Fruit fly (Drosophila melanogaster) whole organism, embryonic: ENCODE results near the gene TbCMF46.

Experiments used
- ATbp ChIP-seq: fragments of 200-800 bp; sonication (Bioruptor generic); optimal IDR thresholded peaks from 2 replicates; lab custom pipeline; 2017; ENCODE audit warnings: missing biosample characterization, mild to moderate bottlenecking, missing genetic modification characterization, missing genetic modification reagents
- Asciz ChIP-seq: fragments of 200-800 bp; sonication (Bioruptor generic); optimal IDR thresholded peaks from 2 replicates; lab custom pipeline; 2017; ENCODE audit warnings: missing biosample characterization, mild to moderate bottlenecking, missing genetic modification characterization, missing genetic modification reagents
- BtbVII ChIP-seq: fragments of 200-800 bp; sonication (Bioruptor generic); optimal IDR thresholded peaks from 3 replicates; lab custom pipeline; 2017; ENCODE audit warnings: missing biosample characterization, mild to moderate bottlenecking, missing genetic modification characterization
- C15 ChIP-seq: fragments of 200-800 bp; sonication (Bioruptor generic); IDR thresholded peaks from 3 replicates; pipeline ENCODE4 v1.3.6; 2022; ENCODE audit warnings: missing biosample characterization, missing genetic modification characterization
- CG10147 ChIP-seq: fragments of 200-800 bp; sonication (Bioruptor generic); optimal IDR thresholded peaks from 2 replicates; lab custom pipeline; 2019; ENCODE audit warnings: missing biosample characterization, mild to moderate bottlenecking, missing genetic modification characterization, moderate library complexity
- CG10462 ChIP-seq: fragments of 200-800 bp; sonication (Bioruptor generic); optimal IDR thresholded peaks from 2 replicates; lab custom pipeline; 2016; ENCODE audit warnings: missing biosample characterization, missing genetic modification characterization
- CG11695 ChIP-seq: fragments of 200-800 bp; sonication (Bioruptor generic); IDR thresholded peaks from 3 replicates; pipeline ENCODE4 v1.3.6; 2022; ENCODE audit warnings: missing biosample characterization, missing genetic modification characterization
- CG16815 ChIP-seq: fragments of 200-800 bp; sonication (Bioruptor generic); optimal IDR thresholded peaks from 3 replicates; lab custom pipeline; 2017; ENCODE audit warnings: missing biosample characterization, mild to moderate bottlenecking, missing genetic modification characterization
- CG17568 ChIP-seq: fragments of 200-800 bp; sonication (Bioruptor generic); optimal IDR thresholded peaks from 2 replicates; lab custom pipeline; 2018; ENCODE audit warnings: missing biosample characterization, mild to moderate bottlenecking, missing genetic modification characterization, moderate library complexity
- CG17802 ChIP-seq: fragments of 200-800 bp; sonication (Bioruptor generic); optimal IDR thresholded peaks from 2 replicates; lab custom pipeline; 2018; ENCODE audit warnings: missing biosample characterization, mild to moderate bottlenecking, missing genetic modification characterization, moderate library complexity
- CG18262 ChIP-seq: fragments of 200-800 bp; optimal IDR thresholded peaks from 3 replicates; lab custom pipeline; 2019; ENCODE audit warnings: missing biosample characterization, mild to moderate bottlenecking, missing genetic modification characterization, moderate library complexity
- CG18476 ChIP-seq: fragments of 200-800 bp; sonication (Bioruptor generic); optimal IDR thresholded peaks from 2 replicates; lab custom pipeline; 2016; ENCODE audit warnings: missing biosample characterization, mild to moderate bottlenecking, missing genetic modification characterization
- CG2202 ChIP-seq: fragments of 200-800 bp; sonication (Bioruptor generic); optimal IDR thresholded peaks from 2 replicates; lab custom pipeline; 2018; ENCODE audit warnings: missing biosample characterization, mild to moderate bottlenecking, missing genetic modification characterization
- CG30020 ChIP-seq: fragments of 200-800 bp; optimal IDR thresholded peaks from 2 replicates; lab custom pipeline; 2019; ENCODE audit warnings: missing biosample characterization, mild to moderate bottlenecking, missing genetic modification characterization, moderate library complexity
- CG3065 ChIP-seq: fragments of 200-800 bp; sonication (Bioruptor generic); optimal IDR thresholded peaks from 2 replicates; lab custom pipeline; 2016; ENCODE audit warnings: missing biosample characterization, missing genetic modification characterization
- CG31365 ChIP-seq: fragments of 200-800 bp; sonication (Bioruptor generic); optimal IDR thresholded peaks from 2 replicates; lab custom pipeline; 2018; ENCODE audit warnings: missing biosample characterization, mild to moderate bottlenecking, missing genetic modification characterization
- CG4424 ChIP-seq: fragments of 200-800 bp; sonication (Bioruptor generic); optimal IDR thresholded peaks from 3 replicates; lab custom pipeline; 2016; ENCODE audit warnings: missing biosample characterization, missing genetic modification characterization
- CG8478 ChIP-seq: fragments of >200 bp; optimal IDR thresholded peaks from 2 replicates; lab custom pipeline; 2018
- CG9797 ChIP-seq: fragments of 200-800 bp; sonication (Bioruptor generic); optimal IDR thresholded peaks from 3 replicates; lab custom pipeline; 2018; ENCODE audit warnings: missing biosample characterization, mild to moderate bottlenecking, missing genetic modification characterization
- D19A ChIP-seq: fragments of 200-800 bp; optimal IDR thresholded peaks from 3 replicates; lab custom pipeline; 2019; ENCODE audit warnings: missing biosample characterization, mild to moderate bottlenecking, missing genetic modification characterization, moderate library complexity
- D19B ChIP-seq: fragments of 200-800 bp; sonication (Bioruptor generic); optimal IDR thresholded peaks from 2 replicates; lab custom pipeline; 2017; ENCODE audit warnings: missing biosample characterization, mild to moderate bottlenecking, missing genetic modification characterization
- GATAe ChIP-seq: fragments of 200-800 bp; sonication (Bioruptor generic); conservative IDR thresholded peaks from 2 replicates; pipeline ENCODE4 v1.3.6; 2022; ENCODE audit warnings: missing biosample characterization, missing genetic modification characterization
- Jarid2 ChIP-seq: fragments of 200-800 bp; sonication (Bioruptor generic); optimal IDR thresholded peaks from 3 replicates; lab custom pipeline; 2017; ENCODE audit warnings: mild to moderate bottlenecking, missing biosample characterization, missing genetic modification reagents, missing genetic modification characterization
- Med ChIP-seq: fragments of 200-800 bp; sonication (Bioruptor generic); peaks from one replicate; lab custom pipeline; 2016; ENCODE audit warnings: missing biosample characterization, missing genetic modification characterization, mild to moderate bottlenecking, inconsistent platforms, moderate library complexity
- Oli ChIP-seq: fragments of 200-800 bp; sonication (Bioruptor generic); optimal IDR thresholded peaks from 2 replicates; lab custom pipeline; 2018; ENCODE audit warnings: missing biosample characterization, mild to moderate bottlenecking, missing genetic modification characterization, moderate library complexity
- Sox100B ChIP-seq: fragments of 200-800 bp; sonication (Bioruptor generic); optimal IDR thresholded peaks from 3 replicates; lab custom pipeline; 2018; ENCODE audit warnings: missing biosample characterization, mild to moderate bottlenecking, missing genetic modification characterization
- Spps ChIP-seq: fragments of 200-800 bp; sonication (Bioruptor generic); optimal IDR thresholded peaks from 2 replicates; lab custom pipeline; 2018; ENCODE audit warnings: missing biosample characterization, mild to moderate bottlenecking, missing genetic modification characterization
- Sry-β ChIP-seq: fragments of 200-800 bp; sonication (Bioruptor generic); optimal IDR thresholded peaks from 2 replicates; lab custom pipeline; 2018; ENCODE audit warnings: missing biosample characterization, mild to moderate bottlenecking, missing genetic modification characterization, moderate library complexity
- ase ChIP-seq: fragments of 200-800 bp; sonication (Bioruptor generic); IDR thresholded peaks from 3 replicates; pipeline ENCODE4 v1.3.6; 2022; ENCODE audit warnings: missing biosample characterization, missing genetic modification characterization
- bowl ChIP-seq: fragments of 200-800 bp; sonication (Bioruptor generic); IDR thresholded peaks from 2 replicates; pipeline ENCODE4 v1.3.6; 2022; ENCODE audit warnings: missing biosample characterization, missing genetic modification characterization
- chif ChIP-seq, 2 experiments: fragments of 200-800 bp; sonication (Bioruptor generic); optimal IDR thresholded peaks; 3 replicates each; lab custom pipeline; 2016; ENCODE audit warnings: missing biosample characterization in 2 of 2, missing genetic modification characterization in 2 of 2
- crol ChIP-seq: fragments of 200-800 bp; sonication (Bioruptor generic); IDR thresholded peaks from 2 replicates; pipeline ENCODE4 v1.3.6; 2022; ENCODE audit warnings: missing biosample characterization, missing genetic modification characterization
- dati ChIP-seq: fragments of 200-800 bp; sonication (Bioruptor generic); IDR thresholded peaks from 2 replicates; pipeline ENCODE4 v1.3.6; 2022; ENCODE audit warnings: missing biosample characterization, missing genetic modification characterization
- fd102C ChIP-seq: fragments of 200-800 bp; sonication (Bioruptor generic); optimal IDR thresholded peaks from 2 replicates; lab custom pipeline; 2018; ENCODE audit warnings: missing biosample characterization, mild to moderate bottlenecking, missing genetic modification characterization, moderate library complexity
- gem ChIP-seq: fragments of 200-800 bp; sonication (Bioruptor generic); optimal IDR thresholded peaks from 2 replicates; lab custom pipeline; 2019; ENCODE audit warnings: missing biosample characterization, mild to moderate bottlenecking, missing genetic modification characterization, moderate library complexity
- grau ChIP-seq: fragments of 200-800 bp; optimal IDR thresholded peaks from 3 replicates; lab custom pipeline; 2019; ENCODE audit warnings: missing biosample characterization, mild to moderate bottlenecking, missing genetic modification characterization, moderate library complexity
- grn ChIP-seq: fragments of 200-800 bp; sonication (Bioruptor generic); optimal IDR thresholded peaks from 3 replicates; lab custom pipeline; 2017; ENCODE audit warnings: missing biosample characterization, missing genetic modification characterization
- insv ChIP-seq, 2 experiments: fragments of 200-800 bp; sonication (Bioruptor generic); optimal IDR thresholded peaks; 3 replicates each; lab custom pipeline; 2016 to 2018; ENCODE audit warnings: missing biosample characterization in 2 of 2, missing genetic modification characterization in 2 of 2
- kay ChIP-seq: fragments of 200-800 bp; sonication (Bioruptor generic); optimal IDR thresholded peaks from 2 replicates; lab custom pipeline; 2016; ENCODE audit warnings: missing biosample characterization, missing genetic modification characterization
- ken ChIP-seq: fragments of 200-800 bp; sonication (Bioruptor generic); IDR thresholded peaks from 3 replicates; pipeline ENCODE4 v1.3.6; 2022; ENCODE audit warnings: missing biosample characterization, missing genetic modification characterization
- knrl ChIP-seq: fragments of 200-800 bp; sonication (Bioruptor generic); IDR thresholded peaks from 3 replicates; pipeline ENCODE4 v1.3.6; 2022; ENCODE audit warnings: missing biosample characterization, missing genetic modification characterization; ENCODE audit not compliant: partially characterized antibody
- lmd ChIP-seq: fragments of 200-800 bp; sonication (Bioruptor generic); IDR thresholded peaks from 2 replicates; pipeline ENCODE4 v1.3.6; 2022; ENCODE audit warnings: missing biosample characterization, missing genetic modification characterization
- luna ChIP-seq: fragments of 200-800 bp; sonication (Bioruptor generic); optimal IDR thresholded peaks from 2 replicates; lab custom pipeline; 2016; ENCODE audit warnings: missing biosample characterization, missing genetic modification characterization
- pnt ChIP-seq: fragments of 200-800 bp; sonication (Bioruptor generic); optimal IDR thresholded peaks from 3 replicates; lab custom pipeline; 2016; ENCODE audit warnings: missing biosample characterization, missing genetic modification characterization
- sc ChIP-seq, 3 experiments: fragments of >200 bp in 2 of 3; fragments of 200-800 bp in 1 of 3; sonication (Bioruptor generic) in 1 of 3; optimal IDR thresholded peaks; 2 replicates in 2 of 3; 3 replicates in 1 of 3; lab custom pipeline; 2017; ENCODE audit warnings: mild to moderate bottlenecking in 1 of 3, missing biosample characterization in 1 of 3, missing genetic modification characterization in 1 of 3, missing genetic modification reagents in 1 of 3
- sens-2 ChIP-seq: fragments of 200-800 bp; sonication (Bioruptor generic); IDR thresholded peaks from 2 replicates; pipeline ENCODE4 v1.3.6; 2022; ENCODE audit warnings: missing biosample characterization, missing genetic modification characterization
- shn ChIP-seq: fragments of 200-800 bp; sonication (Bioruptor generic); optimal IDR thresholded peaks from 3 replicates; lab custom pipeline; 2016; ENCODE audit warnings: missing biosample characterization, missing genetic modification characterization
- sima ChIP-seq: fragments of 200-800 bp; sonication (Bioruptor generic); optimal IDR thresholded peaks from 2 replicates; lab custom pipeline; 2016; ENCODE audit warnings: missing biosample characterization, missing genetic modification characterization

The TbCMF46 gene

dm6 chr2L:9966983-9967737 is 42.5 kb upstream of the TbCMF46 start, which contains the start of the genes Dref and RpL13 (continued):
- TF ChIP-seq Asciz = peak; percentile 92
- TF ChIP-seq CG31365 (tag; lab: Kevin White, UChicago) = peak; percentile 85
- TF ChIP-seq Oli (tag; lab: Kevin White, UChicago) = peak; percentile 61
- TF ChIP-seq pnt = peak; percentile 51
- TF ChIP-seq CG30020 (tag; lab: Kevin White, UChicago) = peak; percentile 80
- peak; percentile 73; the same call in 2 of the 3 replicates for TF ChIP-seq ase (GFP tag; lab: Robert Waterston, UW)
- TF ChIP-seq shn = peak; percentile 82
- peak; percentile 67 to 85 for TF ChIP-seq chif (GFP tag; optimal IDR thresholded peaks at IDR 0.05; lab: Kevin White, UChicago)
- peak; percentile 65 for TF ChIP-seq sima (GFP tag; lab: Kevin White, UChicago)
- peak; percentile 71 for TF ChIP-seq dati (GFP tag; lab: Robert Waterston, UW)
- TF ChIP-seq knrl (GFP tag; lab: Robert Waterston, UW) = peak; percentile 81
- TF ChIP-seq CG17568 (GFP tag; lab: Kevin White, UChicago) = no peak
- no peak for TF ChIP-seq CG8478 (lab: Kevin White, UChicago)
- TF ChIP-seq gem (tag; lab: Kevin White, UChicago) = peak; percentile 73
- peak; percentile 75; the same call in 2 of the 3 replicates for TF ChIP-seq ken
- no peak for TF ChIP-seq Jarid2 (GFP tag; lab: Kevin White, UChicago)
- TF ChIP-seq CG16815 (GFP tag; lab: Kevin White, UChicago) = peak; percentile 31
- peak; percentile 86 for TF ChIP-seq grn (GFP tag; lab: Kevin White, UChicago)
- TF ChIP-seq Med (GFP tag; lab: Kevin White, UChicago) = peak; percentile 99
- peak; percentile 68 for TF ChIP-seq CG18476 (GFP tag; lab: Kevin White, UChicago)
- peak; percentile 62 for TF ChIP-seq D19A (tag; lab: Kevin White, UChicago)
- TF ChIP-seq insv (GFP tag; optimal IDR thresholded peaks at IDR 0.05; lab: Kevin White, UChicago) = peak in 1 of 2 experiments; percentile 79
- TF ChIP-seq BtbVII (GFP tag; lab: Kevin White, UChicago) = peak; percentile 94
- TF ChIP-seq D19B (GFP tag; lab: Kevin White, UChicago) = peak; percentile 75
- peak; percentile 85 for TF ChIP-seq fd102C
- TF ChIP-seq C15 = no peak
- peak; percentile 92 for TF ChIP-seq sens-2
- peak; percentile 81 for TF ChIP-seq CG10147 (GFP tag; lab: Kevin White, UChicago)
- peak; percentile 43 for TF ChIP-seq crol (GFP tag; lab: Robert Waterston, UW)
- TF ChIP-seq bowl (GFP tag; lab: Robert Waterston, UW) = 0 out of 2 replicates have a peak, but pooled peaks have one; percentile 32
- TF ChIP-seq CG18262 (tag; lab: Kevin White, UChicago) = peak; percentile 80
- peak; percentile 93 for TF ChIP-seq Sox100B (GFP tag; lab: Kevin White, UChicago)
- TF ChIP-seq Spps (tag; lab: Kevin White, UChicago) = peak; percentile 74
- peak; percentile 75 for TF ChIP-seq CG4424 (GFP tag; lab: Kevin White, UChicago)
- peak; percentile 86 for TF ChIP-seq ATbp (GFP tag; lab: Kevin White, UChicago)
- peak; percentile 65 for TF ChIP-seq CG9797 (GFP tag; lab: Kevin White, UChicago)
- peak; percentile 59; the same call in 1 of the 2 replicates for TF ChIP-seq lmd
- TF ChIP-seq CG3065 (GFP tag; lab: Kevin White, UChicago) = peak; percentile 51
- TF ChIP-seq GATAe (GFP tag; lab: Robert Waterston, UW) = peak; percentile 28; the same call in 1 of the 2 replicates
- TF ChIP-seq luna (GFP tag; lab: Kevin White, UChicago) = peak; percentile 79
- TF ChIP-seq CG17802 = peak; percentile 53
- TF ChIP-seq CG11695 (GFP tag; lab: Robert Waterston, UW) = peak; percentile 59; the same call in 1 of the 3 replicates
- peak; percentile 81 for TF ChIP-seq grau
- no peak for TF ChIP-seq sc (optimal IDR thresholded peaks at IDR 0.05; lab: Kevin White, UChicago)
- peak; percentile 74 for TF ChIP-seq sc (GFP tag; optimal IDR thresholded peaks at IDR 0.05; lab: Kevin White, UChicago)
- peak; percentile 57 for TF ChIP-seq Sry-β (GFP tag; lab: Kevin White, UChicago)
- TF ChIP-seq CG10462 (GFP tag; lab: Kevin White, UChicago) = peak; percentile 67
- TF ChIP-seq CG2202 (tag; lab: Kevin White, UChicago) = peak; percentile 79
- peak; percentile 36 for TF ChIP-seq kay (GFP tag; lab: Kevin White, UChicago)
